Fruit fly (Drosophila melanogaster): ENCODE results near the gene sgl.

DNA sequence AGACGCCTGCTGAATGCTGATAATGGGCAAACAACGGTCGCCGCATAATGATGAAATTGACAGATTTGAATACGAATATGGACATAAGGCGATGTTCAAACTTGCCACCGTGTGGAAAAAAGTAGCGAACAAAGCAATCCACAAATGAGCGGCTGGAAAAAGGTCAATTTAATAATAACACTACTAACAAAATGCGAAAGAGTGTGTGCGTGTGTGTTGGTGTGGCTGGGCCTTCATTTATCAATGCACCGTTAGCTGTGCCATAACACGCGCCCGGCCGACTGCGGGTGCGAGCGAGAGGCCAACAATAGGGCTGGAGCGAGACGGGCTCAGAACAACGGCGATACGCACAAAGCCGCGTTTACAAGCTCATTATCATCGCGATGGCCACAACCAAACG lies 11.3 kb upstream of the sgl start:
- TF ChIP-seq CG6765 (GFP tag; optimal IDR thresholded peaks at IDR 0.05) = no peak
- no peak for TF ChIP-seq fd96Cb (tag; optimal IDR thresholded peaks at IDR 0.05)

Measured in whole organism, embryonic.